Worm (Caenorhabditis elegans) whole organism, early embryonic: ENCODE results near the gene irld-52.

ENCODE experiments used
- ama-1 ChIP-seq: fragments of 150-350 bp; optimal IDR thresholded peaks from 2 replicates; lab custom pipeline; 2014
- tbx-11 ChIP-seq: fragments of 200-800 bp; sonication (Bioruptor generic); IDR thresholded peaks from 2 replicates; pipeline ENCODE4 v1.3.6; 2022; ENCODE audit warnings: missing genetic modification characterization, missing compliant biosample characterization
- tra-4 ChIP-seq: sonication (generic microtip); optimal IDR thresholded peaks from 2 replicates; lab custom pipeline; 2017; ENCODE audit warnings: missing genetic modification characterization, missing compliant biosample characterization

- TF ChIP-seq ama-1 (lab: Kevin White, UChicago) (no peak), tra-4 (tag; lab: Kevin White, UChicago) (no peak), tbx-11 (no peak)
These were observed 45.9 kb upstream of the irld-52 start, which contains the start of gene T23D5.3 for ce11 chrV:15733568-15733967.
